Worm (Caenorhabditis elegans): ENCODE data around the gene F49E12.8.

The F49E12.8 gene

ce11 chrII:8384344-8384743 lies 9.8 kb downstream of the F49E12.8 start:
- TF ChIP-seq unc-62 (GFP tag; optimal IDR thresholded peaks at IDR 0.05) = no peak

- no peak for TF ChIP-seq unc-62 (GFP tag; optimal IDR thresholded peaks at IDR 0.05)
Measured at ce11 chrII:8382880-8383279, 11.2 kb downstream of the F49E12.8 start.

ce11 chrII:8381197-8381596 lies 12.9 kb downstream of the F49E12.8 start, which contains the start of gene F49E12.12:
TSS of gene F49E12.12 (plus strand) at chrII:8381497.
- no peak for TF ChIP-seq unc-62 (GFP tag; optimal IDR thresholded peaks at IDR 0.05)

ce11 chrII:8380188-8380587 lies 13.9 kb downstream of the F49E12.8 start:
- TF ChIP-seq unc-62 (GFP tag; optimal IDR thresholded peaks at IDR 0.05) = no peak

ce11 chrII:8377722-8378121 lies 16.4 kb downstream of the F49E12.8 start:
- TF ChIP-seq unc-62 (GFP tag; optimal IDR thresholded peaks at IDR 0.05) = no peak

ce11 chrII:8370194-8370593 lies 23.9 kb downstream of the F49E12.8 start:
- TF ChIP-seq unc-62 (GFP tag; optimal IDR thresholded peaks at IDR 0.05) = no peak

- TF ChIP-seq unc-62 (GFP tag; optimal IDR thresholded peaks at IDR 0.05) = no peak
Measured at ce11 chrII:8369059-8369458, 25.0 kb downstream of the F49E12.8 start, which contains the start of gene amt-3. TSS of gene amt-3 (minus strand) at chrII:8369159.

- no peak for TF ChIP-seq unc-62 (GFP tag; optimal IDR thresholded peaks at IDR 0.05)
Measured at ce11 chrII:8360453-8360852, 33.7 kb downstream of the F49E12.8 start, which contains the start of gene M195.2. TSS of gene M195.2 (plus strand) at chrII:8360753.

ce11 chrII:8359350-8359749 lies 34.8 kb downstream of the F49E12.8 start, which contains the start of gene col-77:
TSS of gene col-77 (minus strand) at chrII:8359381.
- TF ChIP-seq unc-62 (GFP tag; optimal IDR thresholded peaks at IDR 0.05) = no peak

ce11 chrII:8358466-8358865 lies 35.6 kb downstream of the F49E12.8 start:
- no peak for TF ChIP-seq unc-62 (GFP tag; optimal IDR thresholded peaks at IDR 0.05)

- no peak for TF ChIP-seq unc-62 (GFP tag; optimal IDR thresholded peaks at IDR 0.05)
Measured at ce11 chrII:8354233-8354750, 39.8 kb downstream of the F49E12.8 start, which contains the start of gene C26D10.6. TSS of gene C26D10.6 (minus strand) at chrII:8354700.

- TF ChIP-seq unc-62 (GFP tag; optimal IDR thresholded peaks at IDR 0.05) = no peak
Measured at ce11 chrII:8353288-8353687, 40.8 kb downstream of the F49E12.8 start.

- TF ChIP-seq unc-62 (GFP tag; optimal IDR thresholded peaks at IDR 0.05) = no peak
Measured at ce11 chrII:8346384-8346783, 47.7 kb downstream of the F49E12.8 start, which contains the start of gene eff-1. TSS of gene eff-1 (plus strand) at chrII:8346684.

- TF ChIP-seq unc-62 (GFP tag; optimal IDR thresholded peaks at IDR 0.05) = no peak
Measured at ce11 chrII:8345613-8346012, 48.5 kb downstream of the F49E12.8 start.

ce11 chrII:8344803-8345202 lies 49.3 kb downstream of the F49E12.8 start:
- no peak for TF ChIP-seq unc-62 (GFP tag; optimal IDR thresholded peaks at IDR 0.05)

Measured in whole organism, dauer.